Fruit fly (Drosophila melanogaster) whole organism, larva: ENCODE measurements around the gene CG31823.

Experiments
- noc ChIP-seq: fragments of 200-800 bp; sonication (Bioruptor generic); optimal IDR thresholded peaks from 3 replicates; lab custom pipeline; 2019; ENCODE audit warnings: missing biosample characterization, mild to moderate bottlenecking, missing genetic modification characterization, moderate library complexity

The CG31823 gene

DNA sequence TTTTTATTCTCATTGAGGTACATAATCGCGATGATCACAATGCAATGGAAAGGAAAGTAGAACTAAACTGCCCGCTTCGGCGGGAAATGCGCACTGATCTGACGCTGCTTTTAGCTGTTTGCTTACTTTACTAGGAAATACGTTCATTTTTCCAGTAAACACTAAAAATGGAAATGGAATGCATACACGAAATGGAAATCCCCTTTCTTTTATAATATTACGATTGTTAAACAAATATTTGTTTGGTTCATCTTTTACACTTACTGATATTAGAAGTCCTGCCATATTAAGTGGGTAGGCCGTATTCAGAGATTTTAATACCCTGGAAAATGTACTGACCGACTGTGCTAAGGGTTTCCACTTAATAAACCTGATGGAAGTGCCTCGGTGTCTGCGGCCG lies at the start of gene CG31823:
TSS of gene CG31823 (minus strand) at position 101 of the 400 bp plus-strand sequence.
- TF ChIP-seq noc (tag; lab: Kevin White, UChicago): no peak

DNA sequence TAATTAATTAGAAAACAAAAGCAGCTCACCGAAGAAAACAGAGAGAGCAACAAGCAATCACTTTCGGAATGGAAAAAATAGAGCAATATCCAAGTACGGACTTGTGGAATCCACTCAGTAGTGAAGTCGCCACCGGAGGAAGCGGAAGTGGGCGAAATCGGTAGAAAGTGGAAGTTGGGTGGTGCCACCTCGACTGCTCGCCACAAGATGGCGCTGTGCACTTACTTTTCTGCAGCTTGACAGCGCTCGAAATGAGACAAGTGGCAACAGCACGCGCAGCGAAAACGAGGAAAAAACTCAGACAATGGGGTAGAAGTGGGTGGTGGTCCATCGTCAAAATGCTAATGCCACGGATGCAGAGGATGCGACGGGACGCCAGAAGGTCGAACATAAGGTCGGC lies 49.1 kb upstream of the CG31823 start:
- TF ChIP-seq noc (tag; lab: Kevin White, UChicago): no peak

dm6 chr2L:15941141-15941540 lies 40.8 kb upstream of the CG31823 start, which contains the start of gene CG12448:
CG12448 (plus strand) TSS chr2L:15941441.
- TF ChIP-seq noc (tag; lab: Kevin White, UChicago): no peak

DNA sequence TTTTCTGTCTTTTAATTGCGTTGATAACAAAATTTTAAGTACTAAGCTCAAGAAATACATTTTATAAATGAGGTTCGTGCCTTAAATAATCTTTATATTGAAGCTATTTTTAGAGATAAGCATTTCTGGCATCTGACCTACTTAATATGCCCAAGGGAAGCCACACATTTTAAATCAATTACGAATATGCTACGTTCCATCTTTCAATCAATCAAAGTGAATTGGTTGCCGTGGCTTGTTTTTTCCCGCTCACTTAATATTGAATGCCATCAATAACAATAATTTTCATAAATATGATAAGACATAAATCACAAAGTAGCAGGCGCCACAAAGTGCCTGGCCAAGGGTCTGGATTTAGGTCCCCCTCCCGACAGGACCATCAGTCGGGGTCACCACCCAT lies 35.8 kb upstream of the CG31823 start:
- TF ChIP-seq noc (tag; lab: Kevin White, UChicago): no peak

DNA sequence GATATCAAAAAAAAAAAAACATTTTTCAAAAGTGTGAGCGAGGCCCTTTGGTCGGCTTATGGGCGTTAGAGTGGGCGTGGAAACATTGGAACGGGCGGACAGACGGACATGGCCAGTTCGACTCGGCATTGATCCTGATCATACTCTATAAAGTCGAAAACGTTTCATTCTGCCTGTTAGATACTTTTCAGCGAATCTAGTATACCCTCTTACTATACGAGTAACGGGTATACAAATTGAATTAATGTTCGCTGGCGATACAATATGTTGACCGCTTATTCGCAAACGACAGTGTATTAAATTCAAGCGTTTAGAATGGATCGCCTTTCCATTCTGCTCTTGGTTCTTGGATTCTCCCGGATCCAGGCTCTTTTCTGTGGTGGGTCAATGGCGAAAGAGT lies 22.8 kb upstream of the CG31823 start, which contains the start of gene CG4793:
TSS of gene CG4793 (plus strand) at position 301 of the 400 bp plus-strand sequence.
- TF ChIP-seq noc (tag; lab: Kevin White, UChicago): no peak

DNA sequence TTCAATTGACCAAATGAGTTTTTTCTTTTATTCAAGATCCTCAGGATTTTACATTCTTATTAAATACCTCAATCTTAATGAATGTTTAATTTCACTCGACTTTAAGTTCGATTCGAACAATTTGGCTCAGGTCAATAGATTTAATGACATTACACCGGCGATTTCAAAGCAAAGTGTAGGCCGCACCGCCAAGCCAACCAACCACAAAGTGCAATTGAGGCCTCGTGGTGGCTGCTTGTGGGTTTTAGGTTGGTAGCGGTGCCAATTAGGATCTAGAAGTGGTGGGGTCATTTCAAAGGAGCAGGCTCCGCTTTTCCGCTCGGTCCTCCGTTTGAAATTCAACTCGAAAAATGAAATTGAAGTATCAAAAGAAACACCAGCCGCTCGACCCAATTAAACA lies 16.3 kb upstream of the CG31823 start, which contains the start of gene CG13244:
TSS of gene CG13244 (plus strand) at position 301 of the 400 bp plus-strand sequence.
- no peak for TF ChIP-seq noc (tag; lab: Kevin White, UChicago)

- TF ChIP-seq noc (tag; lab: Kevin White, UChicago): peak; percentile 45
Measured at dm6 chr2L:15913674-15914037, 13.3 kb upstream of the CG31823 start.

DNA sequence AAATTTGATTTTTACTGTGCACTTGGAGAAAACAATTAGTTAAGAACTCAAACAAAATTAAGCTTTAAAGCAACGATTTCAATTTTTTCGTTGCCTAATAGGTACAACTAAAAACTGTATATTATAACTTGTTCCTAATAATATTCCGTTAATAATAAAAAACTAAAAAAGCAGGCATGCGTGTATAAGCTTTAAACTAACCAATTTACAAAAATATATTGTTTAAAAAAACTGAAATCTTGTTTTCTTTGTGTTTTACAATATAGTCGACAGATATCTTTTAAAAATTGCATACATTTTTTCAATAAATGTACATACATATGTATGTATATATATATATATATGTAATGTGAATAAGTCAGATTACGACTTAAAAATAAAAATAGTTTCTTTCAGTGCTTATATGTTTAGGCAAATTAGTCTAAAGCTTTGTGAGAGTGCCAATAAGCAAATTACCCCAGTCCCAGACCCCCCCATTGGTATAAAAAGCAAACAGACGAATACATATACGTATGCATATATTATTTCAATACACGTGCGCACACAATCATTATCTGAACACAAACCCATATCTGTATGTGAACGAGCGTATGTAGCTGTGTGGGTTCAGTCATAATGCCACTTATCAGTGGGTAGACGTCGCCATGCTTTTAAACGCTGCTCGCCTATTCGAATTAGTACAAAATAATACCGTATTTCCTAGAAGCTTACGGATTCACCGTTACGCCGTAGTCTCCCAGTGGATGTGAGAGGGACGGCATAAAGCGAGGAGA lies 12.8 kb upstream of the CG31823 start:
- peak; percentile 16 for TF ChIP-seq noc (tag; lab: Kevin White, UChicago)

DNA sequence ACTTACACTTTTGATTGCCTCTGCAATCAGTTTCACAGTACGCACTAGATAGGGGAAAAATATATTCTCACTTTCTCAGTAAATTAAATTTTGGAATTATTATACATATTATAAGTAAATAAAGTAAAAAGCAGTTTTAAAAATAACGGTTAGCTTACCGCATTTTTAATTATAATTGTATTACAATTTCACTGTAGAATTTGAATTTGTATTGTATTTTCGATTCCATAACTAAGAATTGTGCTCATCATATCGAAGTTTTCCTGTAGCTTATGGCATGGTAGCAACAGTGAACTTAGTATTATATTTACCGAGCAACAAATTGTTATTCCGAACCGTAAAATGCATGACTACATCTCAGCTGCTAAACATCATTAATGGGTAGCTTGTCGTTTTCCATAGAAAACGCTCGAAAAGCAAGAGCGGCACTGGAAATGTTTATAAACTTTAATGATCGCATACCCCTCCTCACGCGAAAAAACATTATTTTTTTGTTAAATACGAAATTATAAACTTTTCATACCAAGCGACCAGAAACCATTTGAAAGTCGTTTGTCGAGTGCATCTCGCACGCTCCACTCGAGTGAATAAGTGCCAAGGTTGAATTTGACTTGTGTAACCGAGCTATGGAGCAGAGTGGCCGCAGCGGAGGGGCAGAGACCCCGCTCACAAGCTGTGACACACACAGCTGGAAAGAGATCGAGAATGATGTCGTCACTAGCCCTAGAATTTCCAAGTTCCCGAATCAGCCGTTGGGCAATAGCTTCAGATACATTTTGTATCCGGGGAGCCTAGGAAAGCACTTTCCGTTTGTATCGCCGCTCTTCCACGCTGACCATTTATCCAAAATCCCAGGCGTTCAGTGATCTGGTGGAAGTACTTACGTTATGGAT lies 11.9 kb upstream of the CG31823 start:
- peak; percentile 97 for TF ChIP-seq noc (tag; lab: Kevin White, UChicago)

DNA sequence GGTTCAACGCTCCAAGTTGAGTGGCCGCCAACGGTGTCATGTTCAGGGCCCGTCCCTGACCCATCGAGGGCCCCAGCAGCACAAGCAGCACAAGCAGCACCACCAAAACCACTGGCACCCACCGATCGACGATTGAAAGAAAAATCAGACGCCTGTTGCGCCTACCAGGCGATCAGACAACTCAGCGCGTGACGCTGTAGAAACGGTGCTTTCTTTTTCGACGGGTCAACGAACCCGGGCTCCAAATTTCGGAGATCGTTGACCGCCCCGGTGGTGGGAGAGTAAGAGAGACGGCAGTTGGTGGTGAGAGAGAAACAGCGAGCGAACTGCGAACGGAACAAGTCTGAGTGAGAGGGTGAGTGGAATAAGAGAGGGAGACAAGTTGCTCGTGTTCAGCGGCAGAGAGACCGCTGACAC lies 11.3 kb upstream of the CG31823 start:
- TF ChIP-seq noc (tag; lab: Kevin White, UChicago): no peak

DNA sequence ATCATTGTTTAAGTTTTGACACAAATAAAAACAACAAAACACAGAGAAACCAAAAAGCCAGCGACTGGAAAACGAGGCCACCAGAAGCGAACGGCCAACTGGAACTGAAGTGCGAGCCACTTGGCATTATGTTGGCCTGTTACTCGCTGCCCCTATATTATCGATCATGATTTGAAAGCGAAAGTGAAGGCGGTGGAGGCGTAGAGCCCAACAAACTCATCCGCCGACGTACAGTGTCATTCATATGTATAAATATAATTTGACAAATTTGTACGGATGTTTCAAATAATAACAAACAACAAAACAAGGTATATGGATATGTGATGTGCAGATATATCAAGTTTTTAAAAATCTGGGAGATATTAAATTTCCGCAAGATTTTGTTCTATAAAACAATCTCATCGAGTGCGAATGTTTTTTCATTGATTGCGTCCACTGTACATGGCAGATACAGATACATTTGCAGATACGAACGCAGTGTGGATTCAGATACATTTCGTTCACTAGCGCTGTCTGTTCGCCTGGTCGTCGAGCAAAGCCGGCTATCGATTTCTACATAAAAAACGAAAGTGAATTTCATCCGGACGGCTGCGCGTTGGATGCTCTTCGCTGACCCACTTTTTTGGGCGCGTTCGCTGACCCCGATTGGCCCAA lies 10.7 kb upstream of the CG31823 start:
- TF ChIP-seq noc (tag; lab: Kevin White, UChicago): peak; percentile 87

DNA sequence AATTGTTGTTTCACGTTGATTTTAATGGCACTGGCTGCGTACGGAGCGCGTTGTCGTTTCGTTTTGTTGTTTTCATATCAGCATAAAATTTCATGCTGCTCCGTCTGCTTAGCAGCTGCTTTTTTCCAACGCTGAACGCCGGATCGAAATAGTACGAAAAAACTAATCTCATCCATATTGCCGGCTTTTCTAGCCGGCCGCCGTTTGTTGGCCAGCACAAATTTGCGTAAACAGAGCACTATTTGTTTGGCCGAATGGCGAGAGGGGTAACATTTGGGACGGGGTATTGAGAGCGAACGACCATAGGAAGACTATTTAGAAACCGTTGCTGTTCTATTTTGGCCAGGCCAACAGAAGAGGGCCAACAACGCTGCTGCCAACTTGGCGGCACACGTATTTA lies 9.5 kb upstream of the CG31823 start:
- peak; percentile 1 for TF ChIP-seq noc (tag; lab: Kevin White, UChicago)

DNA sequence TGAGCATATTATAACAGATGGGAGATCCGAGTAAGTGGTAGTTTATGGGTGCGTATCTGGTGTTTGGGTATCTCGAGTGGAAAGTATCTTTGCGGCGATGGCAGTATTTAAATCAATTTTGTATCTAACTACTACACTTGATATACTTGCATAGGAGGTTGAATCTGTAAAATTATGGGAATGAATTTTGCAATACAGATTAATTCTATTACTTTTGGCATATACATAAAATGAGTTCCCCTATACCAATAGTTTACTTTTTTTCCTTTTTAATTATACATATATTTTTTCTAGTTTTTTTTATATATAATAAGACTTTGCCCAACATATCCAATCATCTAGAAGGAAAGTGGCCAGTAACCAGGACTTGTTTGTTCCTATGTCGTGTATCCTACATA lies 9.0 kb upstream of the CG31823 start:
- TF ChIP-seq noc (tag; lab: Kevin White, UChicago): no peak

DNA sequence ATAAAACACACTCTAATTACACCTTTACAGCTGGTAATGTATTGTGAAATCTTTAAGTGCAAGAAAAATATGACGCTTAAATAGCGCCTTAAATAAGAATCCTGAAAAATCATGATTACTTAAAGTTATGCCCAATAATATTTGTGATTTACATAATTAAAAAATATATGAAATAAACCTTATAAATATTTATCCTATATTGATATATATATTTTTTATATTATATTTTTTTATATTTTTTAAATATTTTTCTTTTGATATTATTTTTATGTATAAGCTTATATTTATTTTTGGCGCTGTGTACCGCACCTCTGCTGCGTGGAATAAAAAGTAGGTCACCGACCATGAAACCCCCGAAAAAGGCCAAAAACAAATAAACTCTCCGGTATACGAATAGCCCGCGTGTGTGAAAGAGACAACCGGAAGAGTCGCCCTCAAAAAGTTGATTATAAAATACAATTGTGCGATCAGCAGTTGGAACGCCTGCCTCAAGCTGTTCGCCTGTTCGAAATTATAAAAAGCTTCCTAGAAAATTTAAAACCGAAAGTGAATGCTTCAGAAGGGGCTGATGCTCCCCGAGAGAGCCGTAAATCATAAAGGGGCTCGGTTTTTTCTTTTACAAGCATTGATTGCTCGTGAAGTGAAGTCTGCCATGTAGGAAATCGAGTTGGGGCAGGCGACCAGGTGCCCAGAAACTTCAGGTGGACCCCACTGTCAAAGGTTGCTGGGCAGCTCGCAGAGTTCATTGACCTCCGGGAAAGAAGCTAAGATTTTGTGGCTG lies 8.4 kb upstream of the CG31823 start:
- TF ChIP-seq noc (tag; lab: Kevin White, UChicago): peak; percentile 65

dm6 chr2L:15908086-15908485 lies 7.8 kb upstream of the CG31823 start:
- TF ChIP-seq noc (tag; lab: Kevin White, UChicago): no peak
